Fruit fly (Drosophila melanogaster) whole organism, prepupa: ENCODE data around the gene ich.

ENCODE experiments used
- CG8632 ChIP-seq: fragments of 200-800 bp; sonication (Bioruptor generic); optimal IDR thresholded peaks from 3 replicates; lab custom pipeline; 2016; ENCODE audit warnings: missing biosample characterization, missing genetic modification characterization
- Lpt ChIP-seq: fragments of 200-800 bp; sonication (Bioruptor generic); optimal IDR thresholded peaks from 3 replicates; lab custom pipeline; 2016; ENCODE audit warnings: missing biosample characterization, missing genetic modification characterization
- ss ChIP-seq, 2 experiments: fragments of 200-800 bp; sonication (Bioruptor generic); optimal IDR thresholded peaks; 2 replicates in 1 of 2; 3 replicates in 1 of 2; lab custom pipeline; 2017 to 2018; ENCODE audit warnings: mild to moderate bottlenecking in 2 of 2, missing biosample characterization in 2 of 2, missing genetic modification characterization in 2 of 2, moderate library complexity in 1 of 2

dm6 chr3R:8998243-8998642 is 35.4 kb upstream of the ich start:
- TF ChIP-seq ss (GFP tag; optimal IDR thresholded peaks at IDR 0.05; lab: Kevin White, UChicago) (no peak), CG8632 (GFP tag; lab: Kevin White, UChicago) (no peak), Lpt (no peak)
